ENCODE assay signal across 7 worm cellular contexts in genomic region chrII:14019625-14020024, ce11.
TF ChIP-seq lines count a peak whose summit lies in the region.
"Not testable (repeated sequence)": the region's sequence is repeated elsewhere in the genome, so short reads cannot be mapped to it uniquely, and the experiment has no call there.

No protein-coding gene starts in this region.

TF ChIP-seq in whole organism, L1 larva, 84 proteins besides CTCF, POLR2A, EP300 and RAD21:
- TF ChIP-seq ceh-8 (GFP tag; optimal IDR thresholded peaks at IDR 0.05; lab: Kevin White, UChicago), result peak; percentile 43
TF ChIP-seq in whole organism, L1 larva: peak in this region for 1; not testable (repeated sequence) for 83.

TF ChIP-seq in whole organism, L4 larva, 104 proteins besides CTCF, POLR2A, EP300 and RAD21 (continues in another document):
- peak; percentile 40; the same call in 1 of the 2 replicates for TF ChIP-seq F26F4.8 (GFP tag; conservative IDR thresholded peaks at IDR 0.05; lab: Robert Waterston, UW)
- 0 out of 2 replicates have a peak, but pooled peaks have one; percentile 40 for TF ChIP-seq saeg-2 (GFP tag; IDR thresholded peaks at IDR 0.05; lab: Robert Waterston, UW)
- TF ChIP-seq set-16 (GFP tag; IDR thresholded peaks at IDR 0.05; lab: Robert Waterston, UW), result peak; percentile 100
- peak; percentile 40; the same call in 1 of the 2 replicates for TF ChIP-seq Y48G9A.11 (GFP tag; IDR thresholded peaks at IDR 0.05; lab: Robert Waterston, UW)
- peak; percentile 69 for TF ChIP-seq nhr-42 (GFP tag; IDR thresholded peaks at IDR 0.05; lab: Robert Waterston, UW)
- peak; percentile 36; the same call in 1 of the 2 replicates for TF ChIP-seq lim-7 (GFP tag; IDR thresholded peaks at IDR 0.05; lab: Robert Waterston, UW)
- peak; percentile 76; the same call in 1 of the 2 replicates for TF ChIP-seq dmd-8 (GFP tag; IDR thresholded peaks at IDR 0.05; lab: Robert Waterston, UW)
- peak; percentile 81; the same call in 1 of the 2 replicates for TF ChIP-seq D1046.2 (GFP tag; IDR thresholded peaks at IDR 0.05; lab: Robert Waterston, UW)
- TF ChIP-seq vab-7 (GFP tag; IDR thresholded peaks at IDR 0.05; lab: Robert Waterston, UW), result peak; percentile 56; the same call in 1 of the 2 replicates
- TF ChIP-seq snpc-1.2 (GFP tag; IDR thresholded peaks at IDR 0.05; lab: Robert Waterston, UW), result 0 out of 2 replicates have a peak, but pooled peaks have one; percentile 57
- 0 out of 2 replicates have a peak, but pooled peaks have one; percentile 40 for TF ChIP-seq mxl-2 (GFP tag; conservative IDR thresholded peaks at IDR 0.05; lab: Robert Waterston, UW)
- TF ChIP-seq F44E2.7 (GFP tag; IDR thresholded peaks at IDR 0.05; lab: Robert Waterston, UW), result 0 out of 2 replicates have a peak, but pooled peaks have one; percentile 60

TF ChIP-seq in whole organism, early embryonic, 17 proteins besides CTCF, POLR2A, EP300 and RAD21:
- TF ChIP-seq tbx-37 (GFP tag; conservative IDR thresholded peaks at IDR 0.05; lab: Robert Waterston, UW) (peak; percentile 37), hmg-4 (GFP tag; optimal IDR thresholded peaks at IDR 0.05; lab: Kevin White, UChicago) (peak; percentile 36), scrt-1 (GFP tag; IDR thresholded peaks at IDR 0.05; lab: Robert Waterston, UW) (0 out of 2 replicates have a peak, but pooled peaks have one; percentile 43), sea-1 (GFP tag; conservative IDR thresholded peaks at IDR 0.05; lab: Robert Waterston, UW) (0 out of 2 replicates have a peak, but pooled peaks have one; percentile 51), tbx-11 (GFP tag; IDR thresholded peaks at IDR 0.05; lab: Robert Waterston, UW) (peak; percentile 63; the same call in 1 of the 2 replicates), pes-1 (GFP tag; IDR thresholded peaks at IDR 0.05; lab: Robert Waterston, UW) (peak; percentile 68; the same call in 1 of the 2 replicates)

TF ChIP-seq in whole organism, late embryonic, 69 proteins besides CTCF, POLR2A, EP300 and RAD21:
- TF ChIP-seq unc-3 (GFP tag; conservative IDR thresholded peaks at IDR 0.05; lab: Robert Waterston, UW), result 0 out of 2 replicates have a peak, but pooled peaks have one; percentile 3
- TF ChIP-seq unc-3 (tag; optimal IDR thresholded peaks at IDR 0.05; lab: Kevin White, UChicago), result not testable (repeated sequence)
- peak; percentile 37 for TF ChIP-seq pat-9 (tag; optimal IDR thresholded peaks at IDR 0.05; lab: Kevin White, UChicago)
- 0 out of 2 replicates have a peak, but pooled peaks have one; percentile 11 for TF ChIP-seq ceh-45 (GFP tag; IDR thresholded peaks at IDR 0.05; lab: Robert Waterston, UW)

TF ChIP-seq in whole organism, midembryonic, 9 proteins besides CTCF, POLR2A, EP300 and RAD21:
- TF ChIP-seq T22C8.4 (GFP tag; IDR thresholded peaks at IDR 0.05; lab: Robert Waterston, UW) (peak; percentile 42; the same call in 1 of the 2 replicates), ztf-29 (GFP tag; IDR thresholded peaks at IDR 0.05; lab: Robert Waterston, UW) (peak; percentile 19; the same call in 1 of the 2 replicates), tab-1 (GFP tag; IDR thresholded peaks at IDR 0.05; lab: Robert Waterston, UW) (0 out of 2 replicates have a peak, but pooled peaks have one; percentile 75), flt-1 (GFP tag; IDR thresholded peaks at IDR 0.05; lab: Robert Waterston, UW) (peak; percentile 76; the same call in 1 of the 2 replicates), ref-1 (GFP tag; conservative IDR thresholded peaks at IDR 0.05; lab: Robert Waterston, UW) (peak; percentile 51; the same call in 1 of the 2 replicates), ztf-23 (GFP tag; IDR thresholded peaks at IDR 0.05; lab: Robert Waterston, UW) (0 out of 2 replicates have a peak, but pooled peaks have one; percentile 59)
TF ChIP-seq in whole organism, midembryonic: peak in this region for 6; not testable (repeated sequence) for 3.

TF ChIP-seq in whole organism, mixed stage, embryonic, 35 proteins besides CTCF, POLR2A, EP300 and RAD21:
- TF ChIP-seq drap-1 (GFP tag; optimal IDR thresholded peaks at IDR 0.05; lab: Kevin White, UChicago) (peak; percentile 10), mls-2 (tag; optimal IDR thresholded peaks at IDR 0.05; lab: Kevin White, UChicago) (peak; percentile 42), sptf-1 (tag; optimal IDR thresholded peaks at IDR 0.05; lab: Kevin White, UChicago) (peak; percentile 60), M03D4.4 (tag; optimal IDR thresholded peaks at IDR 0.05; lab: Kevin White, UChicago) (peak; percentile 16)
TF ChIP-seq in whole organism, mixed stage, embryonic: peak in this region for 4; not testable (repeated sequence) for 31.

TF ChIP-seq in whole organism, young adult, 124 proteins besides CTCF, POLR2A, EP300 and RAD21:
- TF ChIP-seq egl-18 (GFP tag; IDR thresholded peaks at IDR 0.05; lab: Robert Waterston, UW) (0 out of 2 replicates have a peak, but pooled peaks have one; percentile 61), egrh-3 (GFP tag; IDR thresholded peaks at IDR 0.05; lab: Robert Waterston, UW) (peak; percentile 100), lag-1 (GFP tag; IDR thresholded peaks at IDR 0.05; lab: Robert Waterston, UW) (0 out of 2 replicates have a peak, but pooled peaks have one; percentile 43), sea-2 (GFP tag; IDR thresholded peaks at IDR 0.05; lab: Robert Waterston, UW) (peak; percentile 68; the same call in 1 of the 2 replicates), cebp-2 (GFP tag; IDR thresholded peaks at IDR 0.05; lab: Robert Waterston, UW) (peak; percentile 88; the same call in 1 of the 2 replicates), Y79H2A.3 (GFP tag; conservative IDR thresholded peaks at IDR 0.05; lab: Robert Waterston, UW) (0 out of 2 replicates have a peak, but pooled peaks have one; percentile 15), ztf-6 (GFP tag; IDR thresholded peaks at IDR 0.05; lab: Robert Waterston, UW) (peak; percentile 12; the same call in 1 of the 2 replicates), attf-6 (GFP tag; IDR thresholded peaks at IDR 0.05; lab: Robert Waterston, UW) (0 out of 2 replicates have a peak, but pooled peaks have one; percentile 30), ekl-4 (GFP tag; IDR thresholded peaks at IDR 0.05; lab: Robert Waterston, UW) (peak; percentile 56), egl-44 (GFP tag; IDR thresholded peaks at IDR 0.05; lab: Robert Waterston, UW) (peak; percentile 45; the same call in 1 of the 2 replicates), ceh-58 (GFP tag; IDR thresholded peaks at IDR 0.05; lab: Robert Waterston, UW) (peak; percentile 92; the same call in 1 of the 2 replicates), F10E7.11 (tag; optimal IDR thresholded peaks at IDR 0.05; lab: Kevin White, UChicago) (peak; percentile 2), F37B4.10 (GFP tag; IDR thresholded peaks at IDR 0.05; lab: Robert Waterston, UW) (0 out of 2 replicates have a peak, but pooled peaks have one; percentile 83), zfh-2 (GFP tag; conservative IDR thresholded peaks at IDR 0.05; lab: Robert Waterston, UW) (peak; percentile 96), attf-5 (GFP tag; optimal IDR thresholded peaks at IDR 0.05; lab: Kevin White, UChicago) (peak; percentile 14), let-526 (GFP tag; IDR thresholded peaks at IDR 0.05; lab: Robert Waterston, UW) (peak; percentile 72; the same call in 1 of the 2 replicates), attf-3 (GFP tag; conservative IDR thresholded peaks at IDR 0.05; lab: Robert Waterston, UW) (peak; percentile 67), F52B5.7 (tag; optimal IDR thresholded peaks at IDR 0.05; lab: Kevin White, UChicago) (peak; percentile 18), F33H1.4 (GFP tag; IDR thresholded peaks at IDR 0.05; lab: Robert Waterston, UW) (0 out of 2 replicates have a peak, but pooled peaks have one; percentile 9), nhr-120 (GFP tag; IDR thresholded peaks at IDR 0.05; lab: Robert Waterston, UW) (0 out of 2 replicates have a peak, but pooled peaks have one; percentile 9), bed-2 (GFP tag; IDR thresholded peaks at IDR 0.05; lab: Robert Waterston, UW) (0 out of 2 replicates have a peak, but pooled peaks have one; percentile 27), K11D2.4 (GFP tag; IDR thresholded peaks at IDR 0.05; lab: Robert Waterston, UW) (0 out of 2 replicates have a peak, but pooled peaks have one; percentile 19), hsf-1 (GFP tag; IDR thresholded peaks at IDR 0.05; lab: Robert Waterston, UW) (peak; percentile 60; the same call in 1 of the 2 replicates), sptf-2 (GFP tag; optimal IDR thresholded peaks at IDR 0.05; lab: Kevin White, UChicago) (peak; percentile 40), nfyb-1 (GFP tag; IDR thresholded peaks at IDR 0.05; lab: Robert Waterston, UW) (0 out of 2 replicates have a peak, but pooled peaks have one; percentile 27), rcor-1 (GFP tag; IDR thresholded peaks at IDR 0.05; lab: Robert Waterston, UW) (peak; percentile 8; the same call in 1 of the 2 replicates), D2030.7 (GFP tag; IDR thresholded peaks at IDR 0.05; lab: Robert Waterston, UW) (peak; percentile 40; the same call in 1 of the 2 replicates), lin-26 (GFP tag; IDR thresholded peaks at IDR 0.05; lab: Robert Waterston, UW) (0 out of 2 replicates have a peak, but pooled peaks have one; percentile 75), mcd-1 (GFP tag; IDR thresholded peaks at IDR 0.05; lab: Robert Waterston, UW) (peak; percentile 61), ztf-25 (GFP tag; IDR thresholded peaks at IDR 0.05; lab: Robert Waterston, UW) (peak; percentile 81), ets-4 (GFP tag; optimal IDR thresholded peaks at IDR 0.05; lab: Kevin White, UChicago) (peak; percentile 13)
